Fruit fly (Drosophila melanogaster): ENCODE results near the gene CG5196.

CG5196 gene

dm6 chr3R:12441008-12441606, 33.0 kb downstream of the CG5196 start:
- TF ChIP-seq sage (GFP tag; optimal IDR thresholded peaks at IDR 0.05), result no peak
- no peak for TF ChIP-seq Hr78 (GFP tag; optimal IDR thresholded peaks at IDR 0.05)
- TF ChIP-seq HLH106 (tag; optimal IDR thresholded peaks at IDR 0.05), result no peak
- no peak for TF ChIP-seq jim (GFP tag; optimal IDR thresholded peaks at IDR 0.05)
- no peak for TF ChIP-seq dl (GFP tag; optimal IDR thresholded peaks at IDR 0.05; ENCODE audit: insufficient read depth in 1 of 2, partially characterized antibody in 2 of 2)
- TF ChIP-seq sv (GFP tag; optimal IDR thresholded peaks at IDR 0.05), result no peak
- no peak for TF ChIP-seq br (GFP tag; optimal IDR thresholded peaks at IDR 0.05)
- peak; percentile 20 for TF ChIP-seq fru (GFP tag; optimal IDR thresholded peaks at IDR 0.05)
- no peak for TF ChIP-seq psq (GFP tag; optimal IDR thresholded peaks at IDR 0.05)
- TF ChIP-seq N (GFP tag; optimal IDR thresholded peaks at IDR 0.05), result no peak
- no peak for TF ChIP-seq Mio (GFP tag; optimal IDR thresholded peaks at IDR 0.05)
- peak; percentile 1 for TF ChIP-seq Hnf4 (GFP tag; optimal IDR thresholded peaks at IDR 0.05)
- no peak for TF ChIP-seq Jra (GFP tag; optimal IDR thresholded peaks at IDR 0.05)
- TF ChIP-seq CrebA (GFP tag; optimal IDR thresholded peaks at IDR 0.05; ENCODE audit: borderline replicate concordance), result no peak
- TF ChIP-seq Vsx2 (GFP tag; optimal IDR thresholded peaks at IDR 0.05; ENCODE audit: partially characterized antibody), result no peak
- no peak for TF ChIP-seq OdsH (GFP tag; optimal IDR thresholded peaks at IDR 0.05)
- TF ChIP-seq Hr83 (GFP tag; optimal IDR thresholded peaks at IDR 0.05; ENCODE audit: poor library complexity, severe bottlenecking), result peak; percentile 55
- TF ChIP-seq Dif (GFP tag; optimal IDR thresholded peaks at IDR 0.05; ENCODE audit: partially characterized antibody), result peak; percentile 11
- TF ChIP-seq h (GFP tag; optimal IDR thresholded peaks at IDR 0.05), result peak; percentile 63
- no peak for TF ChIP-seq Abd-B (GFP tag; optimal IDR thresholded peaks at IDR 0.05)
- no peak for TF ChIP-seq usp (GFP tag; optimal IDR thresholded peaks at IDR 0.05)
- peak; percentile 19 for TF ChIP-seq woc (GFP tag; optimal IDR thresholded peaks at IDR 0.05)
- TF ChIP-seq Dfd (GFP tag; optimal IDR thresholded peaks at IDR 0.05), result no peak
- TF ChIP-seq Rel (GFP tag; optimal IDR thresholded peaks at IDR 0.05), result no peak
- peak; percentile 95 for TF ChIP-seq Rel (tag; optimal IDR thresholded peaks at IDR 0.05)
- no peak for TF ChIP-seq CG9705 (GFP tag; optimal IDR thresholded peaks at IDR 0.05)
- TF ChIP-seq dsf (GFP tag; optimal IDR thresholded peaks at IDR 0.05; ENCODE audit: borderline replicate concordance), result no peak
- no peak for TF ChIP-seq CG32264 (GFP tag; optimal IDR thresholded peaks at IDR 0.05)
- peak; percentile 31 for TF ChIP-seq Sp1 (GFP tag; optimal IDR thresholded peaks at IDR 0.05)
- no peak for TF ChIP-seq GATAd (GFP tag; optimal IDR thresholded peaks at IDR 0.05)
- TF ChIP-seq dmrt93B (GFP tag; optimal IDR thresholded peaks at IDR 0.05), result no peak
- no peak for TF ChIP-seq lola (GFP tag; optimal IDR thresholded peaks at IDR 0.05)
- peak in 1 of 2 experiments; percentile 16 for TF ChIP-seq foxo (GFP tag; optimal IDR thresholded peaks at IDR 0.05)
- TF ChIP-seq pan (optimal IDR thresholded peaks at IDR 0.05), result no peak
- TF ChIP-seq tai (GFP tag; optimal IDR thresholded peaks at IDR 0.05), result no peak
- TF ChIP-seq ey (GFP tag; optimal IDR thresholded peaks at IDR 0.05), result no peak
- peak; percentile 60 for TF ChIP-seq rgr (GFP tag; optimal IDR thresholded peaks at IDR 0.05)
- TF ChIP-seq brk (GFP tag; optimal IDR thresholded peaks at IDR 0.05), result no peak
- TF ChIP-seq Myc (optimal IDR thresholded peaks at IDR 0.05), result no peak

- TF ChIP-seq dsf (GFP tag; optimal IDR thresholded peaks at IDR 0.05; ENCODE audit: borderline replicate concordance), result peak; percentile 28
- peak; percentile 77 for TF ChIP-seq fru (GFP tag; optimal IDR thresholded peaks at IDR 0.05)
- peak; percentile 90 for TF ChIP-seq h (GFP tag; optimal IDR thresholded peaks at IDR 0.05)
- TF ChIP-seq HLH106 (tag; optimal IDR thresholded peaks at IDR 0.05), result peak; percentile 79
- no peak for TF ChIP-seq dl (GFP tag; optimal IDR thresholded peaks at IDR 0.05; ENCODE audit: insufficient read depth in 1 of 2, partially characterized antibody in 2 of 2)
- TF ChIP-seq sv (GFP tag; optimal IDR thresholded peaks at IDR 0.05), result no peak
- TF ChIP-seq Abd-B (GFP tag; optimal IDR thresholded peaks at IDR 0.05), result no peak
- peak; percentile 63 for TF ChIP-seq Jra (GFP tag; optimal IDR thresholded peaks at IDR 0.05)
- TF ChIP-seq Vsx2 (GFP tag; optimal IDR thresholded peaks at IDR 0.05; ENCODE audit: partially characterized antibody), result no peak
- TF ChIP-seq jim (GFP tag; optimal IDR thresholded peaks at IDR 0.05), result no peak
- TF ChIP-seq Hr83 (GFP tag; optimal IDR thresholded peaks at IDR 0.05; ENCODE audit: poor library complexity, severe bottlenecking), result peak; percentile 56
- peak; percentile 51 for TF ChIP-seq tai (GFP tag; optimal IDR thresholded peaks at IDR 0.05)
- TF ChIP-seq Dfd (GFP tag; optimal IDR thresholded peaks at IDR 0.05), result no peak
- TF ChIP-seq pan (optimal IDR thresholded peaks at IDR 0.05), result no peak
- no peak for TF ChIP-seq Myc (optimal IDR thresholded peaks at IDR 0.05)
- TF ChIP-seq CG9705 (GFP tag; optimal IDR thresholded peaks at IDR 0.05), result peak; percentile 45
- peak; percentile 11 for TF ChIP-seq Dif (GFP tag; optimal IDR thresholded peaks at IDR 0.05; ENCODE audit: partially characterized antibody)
- no peak for TF ChIP-seq lola (GFP tag; optimal IDR thresholded peaks at IDR 0.05)
- TF ChIP-seq psq (GFP tag; optimal IDR thresholded peaks at IDR 0.05), result peak; percentile 72
- peak; percentile 84 for TF ChIP-seq Sp1 (GFP tag; optimal IDR thresholded peaks at IDR 0.05)
- TF ChIP-seq CG32264 (GFP tag; optimal IDR thresholded peaks at IDR 0.05), result no peak
- no peak for TF ChIP-seq GATAd (GFP tag; optimal IDR thresholded peaks at IDR 0.05)
- TF ChIP-seq sage (GFP tag; optimal IDR thresholded peaks at IDR 0.05), result no peak
- TF ChIP-seq CrebA (GFP tag; optimal IDR thresholded peaks at IDR 0.05; ENCODE audit: borderline replicate concordance), result no peak
- no peak for TF ChIP-seq Hr78 (GFP tag; optimal IDR thresholded peaks at IDR 0.05)
- TF ChIP-seq woc (GFP tag; optimal IDR thresholded peaks at IDR 0.05), result peak; percentile 37
- no peak for TF ChIP-seq N (GFP tag; optimal IDR thresholded peaks at IDR 0.05)
- peak in 1 of 2 experiments; percentile 82 for TF ChIP-seq foxo (GFP tag; optimal IDR thresholded peaks at IDR 0.05)
- TF ChIP-seq ey (GFP tag; optimal IDR thresholded peaks at IDR 0.05), result peak; percentile 68
- no peak for TF ChIP-seq Mio (GFP tag; optimal IDR thresholded peaks at IDR 0.05)
- peak; percentile 82 for TF ChIP-seq rgr (GFP tag; optimal IDR thresholded peaks at IDR 0.05)
- TF ChIP-seq usp (GFP tag; optimal IDR thresholded peaks at IDR 0.05), result no peak
- TF ChIP-seq OdsH (GFP tag; optimal IDR thresholded peaks at IDR 0.05), result peak; percentile 83
- TF ChIP-seq Rel (GFP tag; optimal IDR thresholded peaks at IDR 0.05), result no peak
- TF ChIP-seq Rel (tag; optimal IDR thresholded peaks at IDR 0.05), result no peak
- TF ChIP-seq brk (GFP tag; optimal IDR thresholded peaks at IDR 0.05), result peak; percentile 78
- TF ChIP-seq br (GFP tag; optimal IDR thresholded peaks at IDR 0.05), result peak; percentile 64
- peak; percentile 44 for TF ChIP-seq dmrt93B (GFP tag; optimal IDR thresholded peaks at IDR 0.05)
- TF ChIP-seq Hnf4 (GFP tag; optimal IDR thresholded peaks at IDR 0.05), result peak; percentile 38
Measured at dm6 chr3R:12442601-12443533, 34.8 kb downstream of the CG5196 start.
